Fruit fly (Drosophila melanogaster): ENCODE data around the gene CG7601.

Gene CG7601

DNA sequence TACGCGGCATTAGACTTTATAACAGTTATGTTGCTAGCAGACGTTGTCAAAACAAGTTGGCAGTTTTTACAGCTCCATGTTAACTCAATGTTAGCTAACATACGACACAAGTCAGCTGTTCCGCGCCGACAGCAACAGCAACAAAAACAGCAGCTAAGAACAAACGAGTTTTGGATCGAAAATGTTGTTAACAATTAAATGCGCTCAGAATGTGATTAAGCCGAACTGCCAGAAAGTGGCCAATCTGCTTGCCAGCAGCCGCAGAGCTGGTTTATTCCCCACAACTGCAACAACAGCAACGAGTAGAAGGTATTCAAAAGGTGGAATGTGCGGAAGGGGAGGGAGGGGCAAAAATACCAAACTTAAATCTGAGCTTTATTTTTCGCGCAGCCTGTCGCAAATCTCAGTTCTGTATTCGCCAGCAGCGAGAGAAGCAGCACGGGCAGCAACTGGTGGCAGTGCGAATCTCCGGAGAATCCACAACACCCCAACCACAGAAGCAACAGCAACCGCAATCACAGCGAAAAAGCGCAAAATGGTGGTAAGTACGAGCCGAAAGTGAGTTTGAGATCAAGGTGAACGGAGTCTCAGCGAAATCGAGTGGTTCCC lies 13.4 kb downstream of the CG7601 start, which contains the start of gene Pcd:
Gene Pcd (plus strand): TSS at position 116 of the 609 bp plus-strand sequence.
- no peak for TF ChIP-seq fru (GFP tag; optimal IDR thresholded peaks at IDR 0.05)
- TF ChIP-seq rgr (GFP tag; optimal IDR thresholded peaks at IDR 0.05), result peak; percentile 11
- no peak for TF ChIP-seq CG32264 (GFP tag; optimal IDR thresholded peaks at IDR 0.05)
- TF ChIP-seq lola (GFP tag; optimal IDR thresholded peaks at IDR 0.05), result no peak
- no peak for TF ChIP-seq pan (optimal IDR thresholded peaks at IDR 0.05)
- no peak for TF ChIP-seq dl (GFP tag; optimal IDR thresholded peaks at IDR 0.05; ENCODE audit: insufficient read depth in 1 of 2, partially characterized antibody in 2 of 2)
- no peak for TF ChIP-seq tai (GFP tag; optimal IDR thresholded peaks at IDR 0.05)
- TF ChIP-seq CG9705 (GFP tag; optimal IDR thresholded peaks at IDR 0.05), result no peak
- no peak for TF ChIP-seq dmrt93B (GFP tag; optimal IDR thresholded peaks at IDR 0.05)
- TF ChIP-seq br (GFP tag; optimal IDR thresholded peaks at IDR 0.05), result no peak
- no peak for TF ChIP-seq psq (GFP tag; optimal IDR thresholded peaks at IDR 0.05)
- no peak for TF ChIP-seq Vsx2 (GFP tag; optimal IDR thresholded peaks at IDR 0.05; ENCODE audit: partially characterized antibody)
- no peak for TF ChIP-seq jim (GFP tag; optimal IDR thresholded peaks at IDR 0.05)
- TF ChIP-seq Myc (optimal IDR thresholded peaks at IDR 0.05), result no peak
- no peak for TF ChIP-seq sv (GFP tag; optimal IDR thresholded peaks at IDR 0.05)
- no peak for TF ChIP-seq brk (GFP tag; optimal IDR thresholded peaks at IDR 0.05)
- TF ChIP-seq Dfd (GFP tag; optimal IDR thresholded peaks at IDR 0.05), result no peak
- no peak for TF ChIP-seq usp (GFP tag; optimal IDR thresholded peaks at IDR 0.05)
- no peak for TF ChIP-seq GATAd (GFP tag; optimal IDR thresholded peaks at IDR 0.05)
- TF ChIP-seq Hnf4 (GFP tag; optimal IDR thresholded peaks at IDR 0.05), result no peak
- TF ChIP-seq OdsH (GFP tag; optimal IDR thresholded peaks at IDR 0.05), result peak; percentile 25
- TF ChIP-seq Hr83 (GFP tag; optimal IDR thresholded peaks at IDR 0.05; ENCODE audit: poor library complexity, severe bottlenecking), result peak; percentile 2
- no peak for TF ChIP-seq woc (GFP tag; optimal IDR thresholded peaks at IDR 0.05)
- no peak for TF ChIP-seq HLH106 (tag; optimal IDR thresholded peaks at IDR 0.05)
- no peak for TF ChIP-seq N (GFP tag; optimal IDR thresholded peaks at IDR 0.05)
- no peak for TF ChIP-seq Jra (GFP tag; optimal IDR thresholded peaks at IDR 0.05)
- TF ChIP-seq foxo (GFP tag; optimal IDR thresholded peaks at IDR 0.05), result no peak
- no peak for TF ChIP-seq h (GFP tag; optimal IDR thresholded peaks at IDR 0.05)
- TF ChIP-seq Rel (GFP tag; optimal IDR thresholded peaks at IDR 0.05), result no peak
- TF ChIP-seq Rel (tag; optimal IDR thresholded peaks at IDR 0.05), result peak; percentile 53
- peak; percentile 11 for TF ChIP-seq sage (GFP tag; optimal IDR thresholded peaks at IDR 0.05)
- no peak for TF ChIP-seq Mio (GFP tag; optimal IDR thresholded peaks at IDR 0.05)
- no peak for TF ChIP-seq CrebA (GFP tag; optimal IDR thresholded peaks at IDR 0.05; ENCODE audit: borderline replicate concordance)
- no peak for TF ChIP-seq dsf (GFP tag; optimal IDR thresholded peaks at IDR 0.05; ENCODE audit: borderline replicate concordance)
- no peak for TF ChIP-seq ey (GFP tag; optimal IDR thresholded peaks at IDR 0.05)
- TF ChIP-seq Hr78 (GFP tag; optimal IDR thresholded peaks at IDR 0.05), result no peak
- peak; percentile 39 for TF ChIP-seq Sp1 (GFP tag; optimal IDR thresholded peaks at IDR 0.05)
- no peak for TF ChIP-seq Abd-B (GFP tag; optimal IDR thresholded peaks at IDR 0.05)
- TF ChIP-seq Dif (GFP tag; optimal IDR thresholded peaks at IDR 0.05; ENCODE audit: partially characterized antibody), result no peak

DNA sequence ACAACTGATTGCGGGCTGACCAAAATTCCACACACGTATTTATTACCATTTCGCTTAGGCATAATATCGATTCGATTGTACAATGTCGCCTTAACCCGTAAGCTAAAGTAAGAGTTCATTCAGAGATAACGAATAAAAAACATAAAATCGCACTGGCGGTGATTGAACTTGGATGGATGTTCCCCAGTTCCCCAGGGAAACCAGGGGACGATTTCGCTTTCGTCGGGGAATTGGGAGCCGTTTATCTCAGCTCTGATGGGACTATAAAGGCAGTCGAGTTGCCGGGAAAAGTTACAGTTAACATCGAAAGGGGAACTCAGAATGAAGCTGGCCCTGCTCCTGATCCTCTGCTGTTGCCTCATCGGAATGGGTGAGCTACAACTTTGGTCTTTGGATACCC lies 14.3 kb downstream of the CG7601 start, which contains the start of gene CG34296:
Gene CG34296 (plus strand): TSS at position 301 of the 400 bp plus-strand sequence.
- TF ChIP-seq rgr (GFP tag; optimal IDR thresholded peaks at IDR 0.05), result no peak
- TF ChIP-seq fru (GFP tag; optimal IDR thresholded peaks at IDR 0.05), result no peak
- TF ChIP-seq CG32264 (GFP tag; optimal IDR thresholded peaks at IDR 0.05), result no peak
- TF ChIP-seq woc (GFP tag; optimal IDR thresholded peaks at IDR 0.05), result no peak
- TF ChIP-seq dsf (GFP tag; optimal IDR thresholded peaks at IDR 0.05; ENCODE audit: borderline replicate concordance), result no peak

DNA sequence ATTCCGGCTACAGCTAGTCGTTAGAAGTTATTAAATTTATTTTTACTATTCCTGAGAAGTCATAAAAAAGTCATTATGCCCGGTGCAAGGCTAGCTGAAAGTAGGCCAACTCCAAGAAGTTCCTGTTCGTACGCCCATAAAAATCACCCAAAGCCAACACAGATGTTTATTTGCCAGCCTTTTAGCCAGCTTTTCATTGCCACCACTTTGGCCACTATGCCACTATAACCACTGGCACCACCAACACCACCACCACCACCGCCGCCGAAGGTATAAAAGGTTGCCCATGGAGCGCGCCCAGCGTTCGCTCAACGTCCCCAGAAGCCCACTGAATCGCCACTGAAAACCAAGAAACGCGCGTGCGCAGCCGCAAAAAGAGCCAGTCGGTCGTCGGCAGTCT lies 18.2 kb downstream of the CG7601 start, which contains the start of gene CG15506:
Gene CG15506 (plus strand): TSS at position 301 of the 400 bp plus-strand sequence.
- no peak for TF ChIP-seq Myc (optimal IDR thresholded peaks at IDR 0.05)
- no peak for TF ChIP-seq dl (GFP tag; optimal IDR thresholded peaks at IDR 0.05; ENCODE audit: insufficient read depth in 1 of 2, partially characterized antibody in 2 of 2)
- TF ChIP-seq CrebA (GFP tag; optimal IDR thresholded peaks at IDR 0.05; ENCODE audit: borderline replicate concordance), result no peak
- TF ChIP-seq Mio (GFP tag; optimal IDR thresholded peaks at IDR 0.05), result no peak
- TF ChIP-seq h (GFP tag; optimal IDR thresholded peaks at IDR 0.05), result no peak
- TF ChIP-seq Vsx2 (GFP tag; optimal IDR thresholded peaks at IDR 0.05; ENCODE audit: partially characterized antibody), result no peak
- TF ChIP-seq Hr83 (GFP tag; optimal IDR thresholded peaks at IDR 0.05; ENCODE audit: poor library complexity, severe bottlenecking), result no peak
- no peak for TF ChIP-seq ey (GFP tag; optimal IDR thresholded peaks at IDR 0.05)
- no peak for TF ChIP-seq psq (GFP tag; optimal IDR thresholded peaks at IDR 0.05)
- TF ChIP-seq jim (GFP tag; optimal IDR thresholded peaks at IDR 0.05), result no peak
- no peak for TF ChIP-seq sage (GFP tag; optimal IDR thresholded peaks at IDR 0.05)
- no peak for TF ChIP-seq dmrt93B (GFP tag; optimal IDR thresholded peaks at IDR 0.05)
- TF ChIP-seq woc (GFP tag; optimal IDR thresholded peaks at IDR 0.05), result no peak
- no peak for TF ChIP-seq fru (GFP tag; optimal IDR thresholded peaks at IDR 0.05)
- no peak for TF ChIP-seq CG32264 (GFP tag; optimal IDR thresholded peaks at IDR 0.05)
- TF ChIP-seq lola (GFP tag; optimal IDR thresholded peaks at IDR 0.05), result no peak
- no peak for TF ChIP-seq rgr (GFP tag; optimal IDR thresholded peaks at IDR 0.05)

Measured in whole organism, wandering third instar larva.